Fruit fly (Drosophila melanogaster): Measurements from ENCODE around the gene CG43083.

DNA sequence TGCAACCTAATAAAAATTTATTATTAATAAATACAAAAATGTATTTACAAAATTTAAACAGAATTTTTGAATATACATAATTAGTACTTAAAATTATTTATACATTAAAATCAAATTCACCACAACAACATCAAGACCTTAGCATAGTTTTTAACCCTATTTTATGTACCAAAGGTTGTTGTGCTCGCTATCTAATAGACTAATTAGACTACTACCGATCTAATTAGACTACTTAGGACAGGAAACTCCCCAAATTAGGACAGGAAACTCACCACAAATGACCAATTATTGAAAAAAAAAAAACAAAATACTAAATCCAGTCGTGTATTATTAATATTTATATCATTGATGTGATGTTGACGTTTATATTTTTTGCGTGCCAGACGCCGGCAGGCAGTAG lies 11.4 kb upstream of the CG43083 start:
- TF ChIP-seq Crg-1 (GFP tag; optimal IDR thresholded peaks at IDR 0.05) = no peak
- TF ChIP-seq kay (GFP tag; ENCODE audit: borderline replicate concordance) = no peak
- no peak for TF ChIP-seq cic (GFP tag; optimal IDR thresholded peaks at IDR 0.05)

Data from whole organism, adult.